Fruit fly (Drosophila melanogaster): ENCODE measurements around the gene tna.

The tna gene

dm6 chr3L:10856534-10857030 lies 21.3 kb downstream of the tna start (continued):
- TF ChIP-seq CG17186 (GFP tag; optimal IDR thresholded peaks at IDR 0.05): no peak
- peak; percentile 96 for TF ChIP-seq z (GFP tag; IDR thresholded peaks at IDR 0.05)
- peak; percentile 55; the same call in 1 of the 2 replicates for TF ChIP-seq seq (GFP tag; IDR thresholded peaks at IDR 0.05)
- TF ChIP-seq TFAM (GFP tag; optimal IDR thresholded peaks at IDR 0.05): no peak
- no peak for TF ChIP-seq Dip2 (GFP tag; IDR thresholded peaks at IDR 0.05)
- peak; percentile 66 for TF ChIP-seq pb (GFP tag; optimal IDR thresholded peaks at IDR 0.05)
- peak; percentile 39; the same call in 1 of the 2 replicates for TF ChIP-seq GATAe (GFP tag; conservative IDR thresholded peaks at IDR 0.05)
- no peak for TF ChIP-seq CG9215 (GFP tag; IDR thresholded peaks at IDR 0.05)
- TF ChIP-seq CG15011 (GFP tag; optimal IDR thresholded peaks at IDR 0.05): no peak
- TF ChIP-seq sens (GFP tag): peak; percentile 95
- TF ChIP-seq ara (GFP tag; IDR thresholded peaks at IDR 0.05): no peak
- TF ChIP-seq gt (GFP tag; IDR thresholded peaks at IDR 0.05): no peak
- TF ChIP-seq E2f2 (GFP tag; IDR thresholded peaks at IDR 0.05): no peak; the same call in 1 of the 2 replicates
- TF ChIP-seq CG12299 (tag; optimal IDR thresholded peaks at IDR 0.05): no peak
- TF ChIP-seq CG17359 (tag; optimal IDR thresholded peaks at IDR 0.05): peak; percentile 8
- TF ChIP-seq CG9437 (GFP tag; optimal IDR thresholded peaks at IDR 0.05): no peak
- 0 out of 2 replicates have a peak, but pooled peaks have one; percentile 19 for TF ChIP-seq CG1024 (GFP tag; IDR thresholded peaks at IDR 0.05)
- TF ChIP-seq CoRest (tag; optimal IDR thresholded peaks at IDR 0.05): peak; percentile 62
- no peak for TF ChIP-seq CG3847 (GFP tag; IDR thresholded peaks at IDR 0.05)
- TF ChIP-seq otp (GFP tag; IDR thresholded peaks at IDR 0.05): 0 out of 3 replicates have a peak, but pooled peaks have one; percentile 60
- TF ChIP-seq cato (GFP tag; optimal IDR thresholded peaks at IDR 0.05; ENCODE audit: borderline replicate concordance): no peak
- TF ChIP-seq Fer2 (tag; optimal IDR thresholded peaks at IDR 0.05): no peak
- TF ChIP-seq lab (GFP tag; optimal IDR thresholded peaks at IDR 0.05): peak; percentile 42
- peak; percentile 88 for TF ChIP-seq CG15479 (GFP tag; optimal IDR thresholded peaks at IDR 0.05)
- TF ChIP-seq ftz-f1 (GFP tag; optimal IDR thresholded peaks at IDR 0.05): peak; percentile 68
- TF ChIP-seq CG14050 (GFP tag; IDR thresholded peaks at IDR 0.05): no peak
- no peak for TF ChIP-seq CG1647 (GFP tag; optimal IDR thresholded peaks at IDR 0.05)
- TF ChIP-seq Rfx (GFP tag; IDR thresholded peaks at IDR 0.05): 0 out of 2 replicates have a peak, but pooled peaks have one; percentile 17
- peak; percentile 66 for TF ChIP-seq dmrt99B (tag; optimal IDR thresholded peaks at IDR 0.05)
- peak; percentile 8 for TF ChIP-seq eyg (GFP tag; optimal IDR thresholded peaks at IDR 0.05)
- peak; percentile 35 for TF ChIP-seq CG15601 (tag; optimal IDR thresholded peaks at IDR 0.05)
- TF ChIP-seq Hr78 (GFP tag; optimal IDR thresholded peaks at IDR 0.05): peak in 1 of 2 experiments; percentile 72
- no peak for TF ChIP-seq Atf-2 (GFP tag; optimal IDR thresholded peaks at IDR 0.05)
- peak; percentile 48 for TF ChIP-seq zf30C (GFP tag; optimal IDR thresholded peaks at IDR 0.05)
- TF ChIP-seq peb (GFP tag; IDR thresholded peaks at IDR 0.05): no peak
- TF ChIP-seq CG13287 (GFP tag; IDR thresholded peaks at IDR 0.05; ENCODE audit: partially characterized antibody): peak; percentile 56; the same call in 1 of the 2 replicates
- TF ChIP-seq CG11456 (GFP tag; IDR thresholded peaks at IDR 0.05): no peak
- no peak for TF ChIP-seq sens-2 (GFP tag; IDR thresholded peaks at IDR 0.05)
- TF ChIP-seq chm (GFP tag; IDR thresholded peaks at IDR 0.05): peak; percentile 79; the same call in 1 of the 2 replicates
- TF ChIP-seq CG16813 (GFP tag; IDR thresholded peaks at IDR 0.05; ENCODE audit: partially characterized antibody): 0 out of 3 replicates have a peak, but pooled peaks have one; percentile 13
- TF ChIP-seq CG5953 (GFP tag; IDR thresholded peaks at IDR 0.05): no peak
- TF ChIP-seq tx (GFP tag; optimal IDR thresholded peaks at IDR 0.05): peak; percentile 8
- TF ChIP-seq inv (GFP tag; IDR thresholded peaks at IDR 0.05; ENCODE audit: partially characterized antibody): no peak
- TF ChIP-seq CG17912 (GFP tag; optimal IDR thresholded peaks at IDR 0.05): no peak
- TF ChIP-seq CG10147 (GFP tag; optimal IDR thresholded peaks at IDR 0.05): peak; percentile 24
- TF ChIP-seq CG18619 (GFP tag; optimal IDR thresholded peaks at IDR 0.05): no peak
- TF ChIP-seq CG17361 (GFP tag; IDR thresholded peaks at IDR 0.05): no peak
- no peak for TF ChIP-seq CG30020 (tag; optimal IDR thresholded peaks at IDR 0.05)
- TF ChIP-seq Dbx (GFP tag; IDR thresholded peaks at IDR 0.05): no peak; the same call in 2 of the 3 replicates
- TF ChIP-seq ssp (GFP tag; IDR thresholded peaks at IDR 0.05): no peak
- no peak for TF ChIP-seq slou (GFP tag; optimal IDR thresholded peaks at IDR 0.05)

Measured in whole organism, embryonic.